Worm (Caenorhabditis elegans) whole organism, late embryonic: ENCODE measurements around the gene srd-21.
"Not testable (repeated sequence)": the region's sequence is repeated elsewhere in the genome, so short reads cannot be mapped to it uniquely, and the experiment has no call there.

Source experiments
- ceh-30 ChIP-seq: fragments of 150-350 bp; optimal IDR thresholded peaks from 2 replicates; lab custom pipeline; 2014; ENCODE audit warnings: missing biosample characterization, missing genetic modification characterization
- dmd-4 ChIP-seq: sonication (generic microtip); optimal IDR thresholded peaks from 2 replicates; lab custom pipeline; 2016; ENCODE audit warnings: borderline replicate concordance, missing genetic modification characterization, missing compliant biosample characterization
- npax-4 ChIP-seq: sonication (generic microtip); optimal IDR thresholded peaks from 2 replicates; lab custom pipeline; 2016; ENCODE audit warnings: missing genetic modification characterization, missing compliant biosample characterization
- sox-4 ChIP-seq: sonication (generic microtip); optimal IDR thresholded peaks from 2 replicates; lab custom pipeline; 2017; ENCODE audit warnings: mild to moderate bottlenecking, missing genetic modification characterization, inconsistent platforms, missing compliant biosample characterization
- unc-55 ChIP-seq: sonication (generic microtip); optimal IDR thresholded peaks from 2 replicates; lab custom pipeline; 2017; ENCODE audit warnings: missing biosample characterization, missing genetic modification reagents, missing genetic modification characterization

- not testable (repeated sequence) for TF ChIP-seq dmd-4 (tag; lab: Kevin White, UChicago); npax-4 (tag; lab: Kevin White, UChicago); sox-4; unc-55 (GFP tag; lab: Kevin White, UChicago); ceh-30
These were observed 24.5 kb downstream of the srd-21 start, which contains the start of gene W06G6.15 for ce11 chrV:16654242-16654641.
